Worm (Caenorhabditis elegans) whole organism, L3 larva: ENCODE results near the gene ser-1.
A peak's percentile ranks its signal among the peaks of the same experiment; 100 is the strongest.

Source experiments
- R02D3.7 ChIP-seq: fragments of 150-350 bp; optimal IDR thresholded peaks from 2 replicates; lab custom pipeline; 2014; ENCODE audit warnings: missing biosample characterization, missing genetic modification characterization
- aly-2 ChIP-seq: fragments of 150-350 bp; optimal IDR thresholded peaks from 2 replicates; lab custom pipeline; 2014; ENCODE audit warnings: missing biosample characterization, missing genetic modification characterization
- ama-1 ChIP-seq: fragments of 150-350 bp; optimal IDR thresholded peaks from 2 replicates; lab custom pipeline; 2018
- ceh-82 ChIP-seq: fragments of 150-350 bp; optimal IDR thresholded peaks from 2 replicates; lab custom pipeline; 2014; ENCODE audit warnings: missing biosample characterization, missing genetic modification characterization
- daf-12 ChIP-seq: fragments of 150-350 bp; optimal IDR thresholded peaks from 2 replicates; lab custom pipeline; 2014; ENCODE audit warnings: missing biosample characterization, missing genetic modification reagents, missing genetic modification characterization
- egl-27 ChIP-seq: sonication (generic microtip); optimal IDR thresholded peaks from 4 replicates; lab custom pipeline; 2017; ENCODE audit warnings: missing biosample characterization, missing genetic modification reagents, missing genetic modification characterization
- elt-1 ChIP-seq: fragments of 150-350 bp; optimal IDR thresholded peaks from 2 replicates; lab custom pipeline; 2014; ENCODE audit warnings: missing biosample characterization, missing genetic modification characterization
- elt-3 ChIP-seq, 3 experiments: fragments of 150-350 bp in 1 of 3; sonication (generic microtip) in 2 of 3; optimal IDR thresholded peaks; 2 replicates in 2 of 3; 4 replicates in 1 of 3; lab custom pipeline; 2014 to 2017; ENCODE audit warnings: missing biosample characterization in 3 of 3, missing genetic modification characterization in 3 of 3
- eor-1 ChIP-seq, 2 experiments: fragments of 150-350 bp; optimal IDR thresholded peaks; 2 replicates each; lab custom pipeline; 2014 to 2018; ENCODE audit warnings: missing biosample characterization in 2 of 2, missing genetic modification characterization in 2 of 2
- fkh-10 ChIP-seq: sonication (generic microtip); optimal IDR thresholded peaks from 2 replicates; lab custom pipeline; 2017; ENCODE audit warnings: missing biosample characterization, missing genetic modification reagents, missing genetic modification characterization
- fos-1 ChIP-seq: fragments of 150-350 bp; optimal IDR thresholded peaks from 2 replicates; lab custom pipeline; 2014; ENCODE audit warnings: missing biosample characterization, missing genetic modification characterization
- hmg-11 ChIP-seq: sonication (generic microtip); optimal IDR thresholded peaks from 2 replicates; lab custom pipeline; 2016; ENCODE audit warnings: missing genetic modification characterization, missing compliant biosample characterization
- jun-1 ChIP-seq: fragments of 150-350 bp; optimal IDR thresholded peaks from 2 replicates; lab custom pipeline; 2014; ENCODE audit warnings: missing biosample characterization, missing genetic modification reagents, missing genetic modification characterization
- lin-15B ChIP-seq: fragments of 150-350 bp; optimal IDR thresholded peaks from 2 replicates; lab custom pipeline; 2014; ENCODE audit warnings: missing biosample characterization, missing genetic modification characterization
- lin-39 ChIP-seq: fragments of 150-350 bp; optimal IDR thresholded peaks from 2 replicates; lab custom pipeline; 2018; ENCODE audit warnings: missing biosample characterization, missing genetic modification reagents, missing genetic modification characterization
- lsy-12 ChIP-seq: sonication (generic microtip); optimal IDR thresholded peaks from 2 replicates; lab custom pipeline; 2016; ENCODE audit warnings: mild to moderate bottlenecking, missing genetic modification characterization, missing compliant biosample characterization
- mml-1 ChIP-seq: fragments of 150-350 bp; sonication (generic microtip); optimal IDR thresholded peaks from 3 replicates; lab custom pipeline; 2014; ENCODE audit warnings: missing biosample characterization, missing genetic modification characterization
- nfya-1 ChIP-seq: sonication (generic microtip); optimal IDR thresholded peaks from 2 replicates; lab custom pipeline; 2017; ENCODE audit warnings: missing genetic modification characterization, mild to moderate bottlenecking, missing compliant biosample characterization, antibody characterized with exemption, moderate library complexity; ENCODE audit not compliant: insufficient read depth
- nhr-11 ChIP-seq: fragments of 150-350 bp; optimal IDR thresholded peaks from 2 replicates; lab custom pipeline; 2014; ENCODE audit warnings: missing biosample characterization, missing genetic modification characterization
- nhr-12 ChIP-seq: fragments of 150-350 bp; optimal IDR thresholded peaks from 2 replicates; lab custom pipeline; 2014; ENCODE audit warnings: missing biosample characterization, missing genetic modification characterization
- nhr-23 ChIP-seq: fragments of 150-350 bp; optimal IDR thresholded peaks from 2 replicates; lab custom pipeline; 2014; ENCODE audit warnings: missing biosample characterization, missing genetic modification reagents, missing genetic modification characterization
- nhr-237 ChIP-seq: fragments of 150-350 bp; optimal IDR thresholded peaks from 2 replicates; lab custom pipeline; 2014; ENCODE audit warnings: missing biosample characterization, missing genetic modification characterization
- nhr-25 ChIP-seq: sonication (generic microtip); optimal IDR thresholded peaks from 2 replicates; lab custom pipeline; 2017; ENCODE audit warnings: missing biosample characterization, missing genetic modification characterization
- nhr-28 ChIP-seq: fragments of 150-350 bp; optimal IDR thresholded peaks from 2 replicates; lab custom pipeline; 2014; ENCODE audit warnings: missing biosample characterization, missing genetic modification characterization
- nhr-43 ChIP-seq: sonication (generic microtip); optimal IDR thresholded peaks from 2 replicates; lab custom pipeline; 2016; ENCODE audit warnings: mild to moderate bottlenecking, missing genetic modification characterization, missing compliant biosample characterization; ENCODE audit not compliant: poor library complexity, severe bottlenecking
- nhr-67 ChIP-seq: fragments of 150-350 bp; optimal IDR thresholded peaks from 2 replicates; lab custom pipeline; 2014; ENCODE audit warnings: missing biosample characterization, missing genetic modification characterization
- nhr-76 ChIP-seq: fragments of 150-350 bp; sonication (generic microtip); optimal IDR thresholded peaks from 5 replicates; lab custom pipeline; 2014; ENCODE audit warnings: missing biosample characterization, missing genetic modification characterization
- nhr-77 ChIP-seq: fragments of 150-350 bp; optimal IDR thresholded peaks from 2 replicates; lab custom pipeline; 2014; ENCODE audit warnings: missing biosample characterization, missing genetic modification characterization
- pha-4 ChIP-seq: fragments of 150-350 bp; optimal IDR thresholded peaks from 2 replicates; lab custom pipeline; 2014; ENCODE audit warnings: missing biosample characterization, missing genetic modification reagents, missing genetic modification characterization
- pqm-1 ChIP-seq: fragments of 150-350 bp; optimal IDR thresholded peaks from 2 replicates; lab custom pipeline; 2017; ENCODE audit warnings: missing biosample characterization, missing genetic modification characterization, inconsistent platforms
- sea-2 ChIP-seq: fragments of 150-350 bp; sonication (generic microtip); optimal IDR thresholded peaks from 4 replicates; lab custom pipeline; 2014; ENCODE audit warnings: missing biosample characterization, missing genetic modification reagents, missing genetic modification characterization
- skn-1 ChIP-seq: fragments of 150-350 bp; optimal IDR thresholded peaks from 2 replicates; lab custom pipeline; 2014; ENCODE audit warnings: missing biosample characterization, missing genetic modification characterization
- snpc-4 ChIP-seq: fragments of 150-350 bp; optimal IDR thresholded peaks from 2 replicates; lab custom pipeline; 2014; ENCODE audit warnings: missing biosample characterization, missing genetic modification characterization
- unc-39 ChIP-seq: sonication (generic microtip); optimal IDR thresholded peaks from 4 replicates; lab custom pipeline; 2017; ENCODE audit warnings: missing biosample characterization, missing genetic modification characterization
- unc-62 ChIP-seq: fragments of 150-350 bp; sonication (generic microtip); optimal IDR thresholded peaks from 4 replicates; lab custom pipeline; 2014; ENCODE audit warnings: missing biosample characterization, missing genetic modification reagents, missing genetic modification characterization
- zag-1 ChIP-seq: fragments of 150-350 bp; optimal IDR thresholded peaks from 2 replicates; lab custom pipeline; 2014; ENCODE audit warnings: missing biosample characterization, missing genetic modification characterization
- ztf-11 ChIP-seq: fragments of 150-350 bp; optimal IDR thresholded peaks from 2 replicates; lab custom pipeline; 2014; ENCODE audit warnings: missing biosample characterization, missing genetic modification characterization
- ztf-4 ChIP-seq: fragments of 150-350 bp; optimal IDR thresholded peaks from 2 replicates; lab custom pipeline; 2014; ENCODE audit warnings: missing biosample characterization, missing genetic modification characterization

The ser-1 gene

DNA sequence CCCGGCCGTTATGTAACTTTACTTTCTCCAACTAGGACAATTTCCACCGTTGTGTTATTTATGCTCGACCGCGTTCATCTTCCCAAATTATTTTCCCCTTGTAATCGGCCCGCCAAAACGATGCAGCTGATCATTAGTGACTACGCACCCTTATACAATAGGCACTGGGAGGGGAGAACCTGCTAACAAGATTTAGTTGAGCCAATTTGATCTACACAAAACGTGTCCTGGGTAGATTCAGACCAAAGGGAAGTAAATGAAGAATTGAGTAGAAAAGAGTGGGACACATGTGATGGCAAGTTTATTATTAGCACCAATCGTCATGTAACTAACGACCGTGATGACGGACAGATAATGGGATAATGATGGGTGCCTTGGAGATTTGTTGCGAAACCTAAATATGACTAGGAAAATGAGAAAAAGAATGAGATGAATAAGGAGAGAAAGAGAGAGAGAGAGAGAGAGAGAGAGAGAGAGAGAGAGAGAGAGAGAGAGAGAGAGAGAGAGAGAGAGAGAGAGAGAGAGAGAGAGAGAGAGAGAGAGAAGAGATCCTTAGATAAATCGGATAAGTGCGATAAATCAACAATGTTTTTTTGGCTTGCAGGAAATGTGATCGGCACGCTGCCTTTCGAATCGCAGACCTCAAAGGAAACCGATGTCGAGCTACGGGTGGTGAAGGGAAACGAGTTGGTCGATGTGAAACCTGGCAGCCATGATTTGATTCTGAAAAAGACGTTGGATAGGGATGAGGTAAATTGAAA, 16.2 kb downstream of the ser-1 start:
- TF ChIP-seq fos-1 (tag; lab: Kevin White, UChicago) (no peak), lin-15B (tag; lab: Kevin White, UChicago) (no peak), nhr-43 (tag; lab: Kevin White, UChicago) (no peak), nhr-12 (no peak), ztf-11 (no peak)

DNA sequence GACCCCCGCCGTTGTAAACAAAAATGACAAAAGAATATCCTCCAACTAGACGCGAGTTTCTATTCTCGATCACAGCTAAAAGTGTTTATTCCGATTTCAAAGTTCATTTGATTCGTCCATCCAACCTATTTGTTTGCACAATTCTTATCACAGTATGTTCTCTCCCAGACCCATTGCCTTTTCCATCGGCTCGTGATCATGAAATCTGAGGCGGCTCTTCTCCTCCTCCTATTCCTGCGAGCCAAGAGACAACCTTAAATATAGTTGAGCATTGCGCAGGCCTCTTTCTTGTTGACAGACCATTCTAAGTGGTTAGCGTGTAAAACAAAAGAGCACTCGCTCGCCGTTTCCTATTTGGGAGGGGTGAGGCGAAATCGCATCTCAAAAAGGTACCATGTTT, 17.4 kb downstream of the ser-1 start:
- TF ChIP-seq pha-4 (tag; lab: Kevin White, UChicago) (peak; percentile 40), mml-1 (tag; lab: Kevin White, UChicago) (no peak), ztf-11 (no peak), nhr-77 (tag; lab: Kevin White, UChicago) (no peak)

DNA sequence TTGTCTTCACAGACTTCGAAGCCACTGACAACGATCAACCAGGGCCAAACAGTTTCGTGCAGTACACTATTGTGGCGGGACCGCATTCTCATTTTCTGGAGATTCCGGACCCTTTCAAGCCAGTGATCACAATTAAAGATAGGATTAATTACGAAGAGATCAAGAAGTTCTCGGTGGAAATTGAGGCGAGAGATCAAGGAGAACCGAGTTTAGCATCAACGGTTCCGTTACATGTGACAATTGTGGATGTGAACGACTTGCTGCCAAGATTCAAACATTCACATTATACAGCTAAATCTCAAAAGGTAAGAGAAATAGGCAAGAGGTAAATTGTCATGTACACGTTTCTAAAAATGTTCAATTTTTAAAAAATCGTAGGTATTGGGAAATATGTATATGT, 18.2 kb downstream of the ser-1 start:
- TF ChIP-seq nhr-237 (tag; lab: Kevin White, UChicago) (no peak), elt-3 (tag; optimal IDR thresholded peaks at IDR 0.05; lab: Kevin White, UChicago) (no peak), aly-2 (tag; lab: Kevin White, UChicago) (no peak), nhr-11 (tag; lab: Kevin White, UChicago) (no peak)

DNA sequence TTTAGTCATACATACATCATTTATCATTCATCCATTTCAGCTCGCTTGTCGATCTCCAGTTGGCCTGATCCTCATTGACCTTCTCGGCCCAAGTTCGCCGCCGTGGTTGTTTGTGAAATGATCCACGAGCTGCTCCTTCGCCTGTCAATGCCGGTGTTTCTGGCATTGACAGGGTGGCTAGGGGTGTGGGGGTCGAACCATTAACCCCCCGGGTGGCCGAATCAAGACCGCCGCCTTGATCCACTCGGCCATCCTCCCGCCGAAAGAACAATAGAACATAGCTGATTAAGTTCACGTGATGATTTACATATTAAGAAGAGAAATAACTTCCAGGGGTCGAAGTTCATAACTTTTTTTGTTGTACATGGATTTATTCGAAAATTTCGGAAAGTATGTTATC, 22.9 kb downstream of the ser-1 start, which contains the start of gene F59C12.4:
Gene F59C12.4 (minus strand): TSS at position 166 of the 400 bp plus-strand sequence.
- TF ChIP-seq nhr-76 (tag; lab: Kevin White, UChicago) (no peak), nhr-28 (tag; lab: Kevin White, UChicago) (no peak), fkh-10 (GFP tag; lab: Kevin White, UChicago) (no peak), lsy-12 (tag; lab: Kevin White, UChicago) (no peak)

DNA sequence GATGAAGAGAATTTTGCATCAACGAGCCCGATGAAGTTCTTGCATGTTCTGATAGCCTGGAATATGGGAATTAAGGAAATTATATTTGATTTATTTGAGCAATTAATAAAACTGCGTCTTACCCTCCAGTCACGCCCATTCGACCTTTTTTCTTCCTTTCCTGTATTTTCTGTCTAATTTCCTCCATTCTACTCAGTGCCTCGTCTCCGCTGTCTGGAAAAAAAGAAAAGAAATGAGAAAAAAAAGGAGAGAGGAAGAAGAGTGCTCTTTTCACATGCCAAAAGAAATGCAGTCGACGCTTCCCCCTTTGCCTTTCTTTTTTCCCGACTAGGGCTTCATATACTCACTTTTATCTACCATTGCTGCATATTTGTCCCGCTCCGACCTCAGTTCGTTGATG, 24.6 kb downstream of the ser-1 start:
- TF ChIP-seq ceh-82 (no peak), nhr-28 (tag; lab: Kevin White, UChicago) (no peak), nhr-67 (tag; lab: Kevin White, UChicago) (no peak), aly-2 (tag; lab: Kevin White, UChicago) (no peak), nhr-76 (tag; lab: Kevin White, UChicago) (no peak), nfya-1 (tag; lab: Kevin White, UChicago) (no peak), zag-1 (tag; lab: Kevin White, UChicago) (no peak), nhr-11 (tag; lab: Kevin White, UChicago) (no peak), ztf-11 (no peak), lin-39 (tag; lab: Kevin White, UChicago) (no peak), ama-1 (no peak), ztf-4 (tag; lab: Kevin White, UChicago) (no peak), sea-2 (GFP tag; lab: Kevin White, UChicago) (no peak), daf-12 (no peak), R02D3.7 (tag; lab: Kevin White, UChicago) (no peak)
- TF ChIP-seq, all 47 proteins: peak for 0

DNA sequence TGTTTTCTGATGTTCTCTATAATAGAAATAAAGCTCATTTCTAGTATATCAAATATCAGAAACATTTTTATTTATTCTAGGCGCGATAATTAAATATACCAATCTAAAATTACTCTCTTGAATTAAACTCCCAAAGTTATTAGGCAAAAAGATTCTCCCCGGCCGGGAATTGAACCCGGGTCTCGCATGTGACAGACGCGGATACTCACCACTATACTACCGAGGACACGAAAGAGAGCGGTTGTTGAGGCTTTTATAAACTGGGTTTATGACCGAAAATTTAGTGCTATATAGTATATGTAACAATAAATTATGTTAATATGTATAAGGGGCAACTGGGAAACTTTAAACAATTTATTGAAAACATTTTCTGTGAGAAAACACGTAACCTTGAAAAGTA, 25.0 kb downstream of the ser-1 start:
- TF ChIP-seq nfya-1 (tag; lab: Kevin White, UChicago) (peak; percentile 31), nhr-77 (tag; lab: Kevin White, UChicago) (no peak), R02D3.7 (tag; lab: Kevin White, UChicago) (peak; percentile 11), unc-62 (GFP tag; lab: Kevin White, UChicago) (no peak), lsy-12 (tag; lab: Kevin White, UChicago) (no peak), hmg-11 (tag; lab: Kevin White, UChicago) (no peak), pqm-1 (peak; percentile 20), jun-1 (tag; lab: Kevin White, UChicago) (no peak), elt-3 (tag; optimal IDR thresholded peaks at IDR 0.05; lab: Kevin White, UChicago) (no peak), nhr-67 (tag; lab: Kevin White, UChicago) (no peak), eor-1 (tag; optimal IDR thresholded peaks at IDR 0.05; lab: Kevin White, UChicago) (no peak), ceh-82 (peak; percentile 30), lin-15B (tag; lab: Kevin White, UChicago) (no peak), daf-12 (no peak), nhr-237 (tag; lab: Kevin White, UChicago) (no peak), pha-4 (tag; lab: Kevin White, UChicago) (peak; percentile 71), nhr-25 (tag; lab: Kevin White, UChicago) (peak; percentile 18), elt-1 (tag; lab: Kevin White, UChicago) (no peak), nhr-23 (peak; percentile 46), sea-2 (GFP tag; lab: Kevin White, UChicago) (no peak), snpc-4 (tag; lab: Kevin White, UChicago) (no peak), nhr-11 (tag; lab: Kevin White, UChicago) (no peak), nhr-12 (no peak), nhr-28 (tag; lab: Kevin White, UChicago) (no peak), ztf-11 (no peak), ztf-4 (tag; lab: Kevin White, UChicago) (peak; percentile 7), fkh-10 (GFP tag; lab: Kevin White, UChicago) (no peak), nhr-76 (tag; lab: Kevin White, UChicago) (no peak), egl-27 (tag; lab: Kevin White, UChicago) (no peak), skn-1 (tag; lab: Kevin White, UChicago) (no peak), nhr-43 (tag; lab: Kevin White, UChicago) (peak; percentile 54), unc-39 (no peak)
